Fruit fly (Drosophila melanogaster) whole organism, prepupa: ENCODE results near the gene Sugb.
A peak's percentile ranks its signal among the peaks of the same experiment; 100 is the strongest.

Experiments used
- CG10631 ChIP-seq: fragments of 200-800 bp; sonication (Bioruptor generic); optimal IDR thresholded peaks from 2 replicates; lab custom pipeline; 2016; ENCODE audit warnings: missing biosample characterization, missing genetic modification characterization
- CG11294 ChIP-seq: fragments of 200-800 bp; sonication (Bioruptor generic); IDR thresholded peaks from 2 replicates; pipeline ENCODE4 v1.3.6; 2022; ENCODE audit warnings: missing biosample characterization, missing genetic modification characterization
- CG11762 ChIP-seq: fragments of 200-800 bp; sonication (Bioruptor generic); optimal IDR thresholded peaks from 3 replicates; lab custom pipeline; 2016; ENCODE audit warnings: missing biosample characterization, missing genetic modification characterization; ENCODE audit not compliant: insufficient read depth
- CG15336 ChIP-seq: fragments of 200-800 bp; sonication (Bioruptor generic); IDR thresholded peaks from 2 replicates; pipeline ENCODE4 v1.3.6; 2022; ENCODE audit warnings: missing biosample characterization, missing genetic modification characterization
- CG16779 ChIP-seq: fragments of 200-800 bp; sonication (Bioruptor generic); optimal IDR thresholded peaks from 3 replicates; lab custom pipeline; 2017; ENCODE audit warnings: missing biosample characterization, mild to moderate bottlenecking, missing genetic modification characterization
- CG3032 ChIP-seq: fragments of 200-800 bp; optimal IDR thresholded peaks from 2 replicates; lab custom pipeline; 2019; ENCODE audit warnings: missing biosample characterization, mild to moderate bottlenecking, missing genetic modification characterization, moderate library complexity
- CG32006 ChIP-seq: fragments of 200-800 bp; sonication (Bioruptor generic); optimal IDR thresholded peaks from 3 replicates; lab custom pipeline; 2017; ENCODE audit warnings: missing biosample characterization, mild to moderate bottlenecking, missing genetic modification characterization
- CG34406 ChIP-seq: fragments of 200-800 bp; sonication (Bioruptor generic); optimal IDR thresholded peaks from 3 replicates; lab custom pipeline; 2016; ENCODE audit warnings: missing biosample characterization, missing genetic modification characterization
- CG3919 ChIP-seq: fragments of 200-800 bp; sonication (Bioruptor generic); optimal IDR thresholded peaks from 3 replicates; lab custom pipeline; 2016; ENCODE audit warnings: missing biosample characterization, missing genetic modification characterization
- CG6163 ChIP-seq: fragments of 200-800 bp; sonication (Bioruptor generic); IDR thresholded peaks from 3 replicates; pipeline ENCODE4 v1.3.6; 2022; ENCODE audit warnings: missing biosample characterization, missing genetic modification characterization
- CG6276 ChIP-seq: fragments of 200-800 bp; sonication (Bioruptor generic); optimal IDR thresholded peaks from 2 replicates; lab custom pipeline; 2017; ENCODE audit warnings: missing biosample characterization, mild to moderate bottlenecking, missing genetic modification characterization
- CG6808 ChIP-seq: fragments of 200-800 bp; sonication (Bioruptor generic); optimal IDR thresholded peaks from 3 replicates; lab custom pipeline; 2017; ENCODE audit warnings: missing biosample characterization, missing genetic modification characterization, mild to moderate bottlenecking, moderate library complexity, missing genetic modification reagents
- CG6854 ChIP-seq: fragments of 200-800 bp; sonication (Bioruptor generic); optimal IDR thresholded peaks from 2 replicates; lab custom pipeline; 2017; ENCODE audit warnings: missing biosample characterization, mild to moderate bottlenecking, missing genetic modification characterization
- CG8119 ChIP-seq: fragments of 200-800 bp; sonication (Bioruptor generic); IDR thresholded peaks from 3 replicates; pipeline ENCODE4 v1.3.6; 2022; ENCODE audit warnings: missing biosample characterization, missing genetic modification characterization
- CG8319 ChIP-seq: fragments of 200-800 bp; sonication (Bioruptor generic); optimal IDR thresholded peaks from 3 replicates; lab custom pipeline; 2016; ENCODE audit warnings: missing biosample characterization, missing genetic modification characterization
- Eip75B ChIP-seq: fragments of 200-800 bp; sonication (Bioruptor generic); optimal IDR thresholded peaks from 3 replicates; lab custom pipeline; 2016; ENCODE audit warnings: missing biosample characterization, missing genetic modification characterization
- Eip78C ChIP-seq: fragments of 200-800 bp; sonication (Bioruptor generic); peaks from one replicate; lab custom pipeline; 2016; ENCODE audit warnings: missing biosample characterization, missing genetic modification characterization
- Ets21C ChIP-seq: fragments of 200-800 bp; sonication (Bioruptor generic); optimal IDR thresholded peaks from 3 replicates; lab custom pipeline; 2016; ENCODE audit warnings: missing biosample characterization, missing genetic modification characterization
- Ets96B ChIP-seq: fragments of 200-800 bp; optimal IDR thresholded peaks from 2 replicates; lab custom pipeline; 2019; ENCODE audit warnings: missing biosample characterization, mild to moderate bottlenecking, missing genetic modification characterization, moderate library complexity
- Gug ChIP-seq: fragments of 200-800 bp; sonication (Bioruptor generic); IDR thresholded peaks from 2 replicates; pipeline ENCODE4 v1.3.6; 2022; ENCODE audit warnings: missing biosample characterization, missing genetic modification characterization
- Hr38 ChIP-seq: sonication (Bioruptor generic); optimal IDR thresholded peaks from 2 replicates; lab custom pipeline; 2016; ENCODE audit warnings: missing biosample characterization, missing genetic modification characterization
- Hr39 ChIP-seq: fragments of 200-800 bp; sonication (Bioruptor generic); optimal IDR thresholded peaks from 2 replicates; lab custom pipeline; 2016; ENCODE audit warnings: missing biosample characterization, missing genetic modification characterization
- Hr4 ChIP-seq: fragments of 200-800 bp; sonication (Bioruptor generic); optimal IDR thresholded peaks from 3 replicates; lab custom pipeline; 2016; ENCODE audit warnings: missing biosample characterization, missing genetic modification characterization
- Lpt ChIP-seq: fragments of 200-800 bp; sonication (Bioruptor generic); optimal IDR thresholded peaks from 3 replicates; lab custom pipeline; 2016; ENCODE audit warnings: missing biosample characterization, missing genetic modification characterization
- Met ChIP-seq: fragments of 200-800 bp; sonication (Bioruptor generic); optimal IDR thresholded peaks from 3 replicates; lab custom pipeline; 2016; ENCODE audit warnings: missing biosample characterization, missing genetic modification characterization
- OdsH ChIP-seq: fragments of 200-800 bp; sonication (Bioruptor generic); optimal IDR thresholded peaks from 3 replicates; lab custom pipeline; 2016; ENCODE audit warnings: missing biosample characterization, missing genetic modification characterization
- Smox ChIP-seq: fragments of 200-800 bp; sonication (Bioruptor generic); optimal IDR thresholded peaks from 3 replicates; lab custom pipeline; 2016; ENCODE audit warnings: missing biosample characterization, missing genetic modification characterization
- Sox102F ChIP-seq: fragments of 200-800 bp; sonication (Bioruptor generic); optimal IDR thresholded peaks from 2 replicates; lab custom pipeline; 2016; ENCODE audit warnings: missing biosample characterization, mild to moderate bottlenecking, missing genetic modification characterization
- Sox14 ChIP-seq: fragments of 200-800 bp; sonication (Bioruptor generic); optimal IDR thresholded peaks from 3 replicates; lab custom pipeline; 2016; ENCODE audit warnings: missing biosample characterization, missing genetic modification characterization
- Sox15 ChIP-seq: fragments of 200-800 bp; sonication (Bioruptor generic); optimal IDR thresholded peaks from 3 replicates; lab custom pipeline; 2016; ENCODE audit warnings: missing biosample characterization, missing genetic modification characterization
- achi ChIP-seq: fragments of 200-800 bp; sonication (Bioruptor generic); optimal IDR thresholded peaks from 3 replicates; lab custom pipeline; 2016; ENCODE audit warnings: missing biosample characterization, missing genetic modification characterization
- cyc ChIP-seq: fragments of 200-800 bp; sonication (Bioruptor generic); optimal IDR thresholded peaks from 3 replicates; lab custom pipeline; 2016; ENCODE audit warnings: missing biosample characterization, missing genetic modification characterization
- dac ChIP-seq: fragments of 200-800 bp; sonication (Bioruptor generic); optimal IDR thresholded peaks from 2 replicates; lab custom pipeline; 2017; ENCODE audit warnings: missing biosample characterization, mild to moderate bottlenecking, missing genetic modification characterization
- dsx ChIP-seq: fragments of 200-800 bp; optimal IDR thresholded peaks from 3 replicates; lab custom pipeline; 2019; ENCODE audit warnings: missing biosample characterization, mild to moderate bottlenecking, missing genetic modification characterization, moderate library complexity; ENCODE audit not compliant: poor library complexity, severe bottlenecking
- eg ChIP-seq: fragments of 200-800 bp; sonication (Bioruptor generic); IDR thresholded peaks from 3 replicates; pipeline ENCODE4 v1.3.6; 2022; ENCODE audit warnings: missing biosample characterization, missing genetic modification characterization
- fd59A ChIP-seq: fragments of 200-800 bp; sonication (Bioruptor generic); optimal IDR thresholded peaks from 2 replicates; lab custom pipeline; 2017; ENCODE audit warnings: missing biosample characterization, mild to moderate bottlenecking, missing genetic modification characterization, missing genetic modification reagents
- fd85E ChIP-seq: fragments of 200-800 bp; sonication (Bioruptor generic); optimal IDR thresholded peaks from 3 replicates; lab custom pipeline; 2016; ENCODE audit warnings: missing biosample characterization, missing genetic modification characterization
- fkh ChIP-seq: fragments of 200-800 bp; sonication (Bioruptor generic); optimal IDR thresholded peaks from 3 replicates; lab custom pipeline; 2017; ENCODE audit warnings: missing biosample characterization, mild to moderate bottlenecking, missing genetic modification characterization, moderate library complexity
- net ChIP-seq: fragments of 200-800 bp; sonication (Bioruptor generic); optimal IDR thresholded peaks from 3 replicates; lab custom pipeline; 2016; ENCODE audit warnings: missing biosample characterization, missing genetic modification characterization
- pdm3 ChIP-seq: fragments of 200-800 bp; sonication (Bioruptor generic); optimal IDR thresholded peaks from 3 replicates; lab custom pipeline; 2016; ENCODE audit warnings: missing biosample characterization, missing genetic modification characterization
- salr ChIP-seq, 2 experiments: fragments of 200-800 bp; sonication (Bioruptor generic); optimal IDR thresholded peaks; 3 replicates each; lab custom pipeline; 2016 to 2018; ENCODE audit warnings: missing biosample characterization in 2 of 2, missing genetic modification characterization in 2 of 2, mild to moderate bottlenecking in 1 of 2
- spab ChIP-seq: fragments of 200-800 bp; sonication (Bioruptor generic); optimal IDR thresholded peaks from 2 replicates; lab custom pipeline; 2017; ENCODE audit warnings: missing biosample characterization, mild to moderate bottlenecking, missing genetic modification characterization, missing genetic modification reagents
- ss ChIP-seq, 2 experiments: fragments of 200-800 bp; sonication (Bioruptor generic); optimal IDR thresholded peaks; 2 replicates in 1 of 2; 3 replicates in 1 of 2; lab custom pipeline; 2017 to 2018; ENCODE audit warnings: mild to moderate bottlenecking in 2 of 2, missing biosample characterization in 2 of 2, missing genetic modification characterization in 2 of 2, moderate library complexity in 1 of 2
- svp ChIP-seq: fragments of 200-800 bp; sonication (Bioruptor generic); peaks from one replicate; lab custom pipeline; 2016; ENCODE audit warnings: missing biosample characterization, missing genetic modification characterization
- topi ChIP-seq: fragments of 200-800 bp; sonication (Bioruptor generic); optimal IDR thresholded peaks from 3 replicates; lab custom pipeline; 2016; ENCODE audit warnings: missing biosample characterization, missing genetic modification characterization
- vri ChIP-seq: fragments of 200-800 bp; sonication (Bioruptor generic); optimal IDR thresholded peaks from 3 replicates; lab custom pipeline; 2016; ENCODE audit warnings: missing biosample characterization, mild to moderate bottlenecking, missing genetic modification characterization

Gene Sugb

dm6 chr3L:11711059-11711628, 27.4 kb downstream of the Sugb start, which contains the start of gene crim:
Gene crim (minus strand): TSS chr3L:11711386.
- TF ChIP-seq Ets21C (GFP tag; lab: Kevin White, UChicago) = no peak
- no peak for TF ChIP-seq Smox (GFP tag; lab: Kevin White, UChicago)
- TF ChIP-seq salr (GFP tag; optimal IDR thresholded peaks at IDR 0.05; lab: Kevin White, UChicago) = no peak
- no peak for TF ChIP-seq net (GFP tag; lab: Kevin White, UChicago)
- no peak for TF ChIP-seq spab (GFP tag; lab: Kevin White, UChicago)
- TF ChIP-seq fkh (GFP tag; lab: Kevin White, UChicago) = peak; percentile 80
- TF ChIP-seq svp (GFP tag; lab: Kevin White, UChicago) = no peak
- no peak for TF ChIP-seq Gug (GFP tag; lab: Robert Waterston, UW)
- peak; percentile 1 for TF ChIP-seq cyc (GFP tag; lab: Kevin White, UChicago)

- TF ChIP-seq fd85E (GFP tag; lab: Kevin White, UChicago) = no peak
- TF ChIP-seq CG10631 (GFP tag; lab: Kevin White, UChicago) = no peak
- TF ChIP-seq topi (GFP tag; lab: Kevin White, UChicago) = no peak
- no peak for TF ChIP-seq Lpt
- no peak for TF ChIP-seq dsx
- TF ChIP-seq OdsH = no peak
- no peak for TF ChIP-seq Hr39 (GFP tag; lab: Kevin White, UChicago)
- TF ChIP-seq CG34406 (GFP tag; lab: Kevin White, UChicago) = no peak
- TF ChIP-seq CG8119 (GFP tag; lab: Robert Waterston, UW) = no peak
- no peak for TF ChIP-seq CG16779 (tag; lab: Kevin White, UChicago)
- TF ChIP-seq Smox (GFP tag; lab: Kevin White, UChicago) = no peak
- TF ChIP-seq Met (GFP tag; lab: Kevin White, UChicago) = no peak
- no peak for TF ChIP-seq Hr4 (GFP tag; lab: Kevin White, UChicago)
- no peak for TF ChIP-seq CG6276 (GFP tag; lab: Kevin White, UChicago)
- no peak for TF ChIP-seq achi (GFP tag; lab: Kevin White, UChicago)
Observed at dm6 chr3L:11711789-11712188, 28.0 kb downstream of the Sugb start.

- TF ChIP-seq dac (GFP tag; lab: Kevin White, UChicago) = no peak
- TF ChIP-seq CG15336 (GFP tag; lab: Robert Waterston, UW) = no peak
- TF ChIP-seq CG6163 (GFP tag; lab: Robert Waterston, UW) = 0 out of 3 replicates have a peak, but pooled peaks have one; percentile 35
- peak; percentile 6 to 45 for TF ChIP-seq ss (GFP tag; optimal IDR thresholded peaks at IDR 0.05; lab: Kevin White, UChicago)
- peak; percentile 13 for TF ChIP-seq CG6808 (GFP tag; lab: Kevin White, UChicago)
- no peak for TF ChIP-seq fd85E (GFP tag; lab: Kevin White, UChicago)
- no peak for TF ChIP-seq Sox14 (GFP tag; lab: Kevin White, UChicago)
- TF ChIP-seq CG3032 (tag; lab: Kevin White, UChicago) = peak; percentile 9
- no peak for TF ChIP-seq vri (GFP tag; lab: Kevin White, UChicago)
- no peak for TF ChIP-seq net (GFP tag; lab: Kevin White, UChicago)
- no peak for TF ChIP-seq pdm3 (GFP tag; lab: Kevin White, UChicago)
- no peak for TF ChIP-seq Eip75B (GFP tag; lab: Kevin White, UChicago)
- TF ChIP-seq Gug (GFP tag; lab: Robert Waterston, UW) = no peak
- peak; percentile 91 for TF ChIP-seq Eip78C (GFP tag; lab: Kevin White, UChicago)
- TF ChIP-seq svp (GFP tag; lab: Kevin White, UChicago) = no peak
- no peak for TF ChIP-seq Sox102F (GFP tag; lab: Kevin White, UChicago)
- peak; percentile 16 for TF ChIP-seq OdsH
- TF ChIP-seq CG8119 (GFP tag; lab: Robert Waterston, UW) = no peak
- TF ChIP-seq cyc (GFP tag; lab: Kevin White, UChicago) = no peak
- TF ChIP-seq topi (GFP tag; lab: Kevin White, UChicago) = no peak
- TF ChIP-seq CG8319 (GFP tag; lab: Kevin White, UChicago) = no peak
- TF ChIP-seq CG3919 (GFP tag; lab: Kevin White, UChicago) = peak; percentile 46
- no peak for TF ChIP-seq Sox15 (GFP tag; lab: Kevin White, UChicago)
- TF ChIP-seq CG11762 = no peak
- TF ChIP-seq CG11294 (GFP tag; lab: Robert Waterston, UW) = no peak
- TF ChIP-seq Hr4 (GFP tag; lab: Kevin White, UChicago) = no peak
- no peak for TF ChIP-seq Hr38 (GFP tag; lab: Kevin White, UChicago)
- no peak for TF ChIP-seq CG6854
- no peak for TF ChIP-seq fd59A
- TF ChIP-seq dsx = peak; percentile 59
- TF ChIP-seq CG32006 (GFP tag; lab: Kevin White, UChicago) = no peak
- no peak for TF ChIP-seq achi (GFP tag; lab: Kevin White, UChicago)
- TF ChIP-seq eg = no peak
- TF ChIP-seq Ets96B (tag; lab: Kevin White, UChicago) = no peak
- no peak for TF ChIP-seq fkh (GFP tag; lab: Kevin White, UChicago)
Observed at dm6 chr3L:11712839-11713238, 29.1 kb downstream of the Sugb start.
